Fruit fly (Drosophila melanogaster) whole organism, embryonic: ENCODE data around the gene Sirup.

ENCODE experiments used
- Bgb ChIP-seq: fragments of 200-800 bp; sonication (Bioruptor generic); IDR thresholded peaks from 2 replicates; pipeline ENCODE4 v1.3.6; 2022; ENCODE audit warnings: missing biosample characterization, missing genetic modification characterization; ENCODE audit not compliant: partially characterized antibody
- CG10979 ChIP-seq: fragments of 200-800 bp; sonication (Bioruptor generic); optimal IDR thresholded peaks from 2 replicates; lab custom pipeline; 2018; ENCODE audit warnings: missing biosample characterization, mild to moderate bottlenecking, missing genetic modification characterization, moderate library complexity
- CG13287 ChIP-seq: fragments of 200-800 bp; sonication (Bioruptor generic); IDR thresholded peaks from 2 replicates; pipeline ENCODE4 v1.3.6; 2022; ENCODE audit warnings: missing biosample characterization, missing genetic modification characterization; ENCODE audit not compliant: partially characterized antibody
- CG1602 ChIP-seq: fragments of 200-800 bp; sonication (Bioruptor generic); optimal IDR thresholded peaks from 3 replicates; lab custom pipeline; 2016; ENCODE audit warnings: missing biosample characterization, missing genetic modification characterization
- CG16815 ChIP-seq: fragments of 200-800 bp; sonication (Bioruptor generic); optimal IDR thresholded peaks from 3 replicates; lab custom pipeline; 2017; ENCODE audit warnings: missing biosample characterization, mild to moderate bottlenecking, missing genetic modification characterization
- CG17385 ChIP-seq: fragments of 200-800 bp; sonication (Bioruptor generic); optimal IDR thresholded peaks from 3 replicates; lab custom pipeline; 2018; ENCODE audit warnings: missing biosample characterization, mild to moderate bottlenecking, missing genetic modification characterization
- CG17612 ChIP-seq: fragments of 200-800 bp; sonication (Bioruptor generic); IDR thresholded peaks from 2 replicates; pipeline ENCODE4 v1.3.6; 2022; ENCODE audit warnings: missing biosample characterization, missing genetic modification characterization
- CG18599 ChIP-seq: fragments of 200-800 bp; sonication (Bioruptor generic); optimal IDR thresholded peaks from 3 replicates; lab custom pipeline; 2017; ENCODE audit warnings: missing biosample characterization, missing genetic modification characterization, mild to moderate bottlenecking, moderate library complexity, missing genetic modification reagents
- CG2889 ChIP-seq: fragments of 200-800 bp; sonication (Bioruptor generic); IDR thresholded peaks from 3 replicates; pipeline ENCODE4 v1.3.6; 2022; ENCODE audit warnings: missing biosample characterization, missing genetic modification characterization
- CG30403 ChIP-seq: fragments of 200-800 bp; sonication (Bioruptor generic); optimal IDR thresholded peaks from 3 replicates; lab custom pipeline; 2016; ENCODE audit warnings: missing biosample characterization, missing genetic modification characterization
- CG32772 ChIP-seq: fragments of 200-800 bp; sonication (Bioruptor generic); IDR thresholded peaks from 2 replicates; pipeline ENCODE4 v1.3.6; 2022; ENCODE audit warnings: missing biosample characterization, missing genetic modification characterization
- CG4360 ChIP-seq: fragments of 200-800 bp; sonication (Bioruptor generic); IDR thresholded peaks from 2 replicates; pipeline ENCODE4 v1.3.6; 2022; ENCODE audit warnings: missing biosample characterization, missing genetic modification characterization
- CG6272 ChIP-seq: fragments of 200-800 bp; sonication (Bioruptor generic); IDR thresholded peaks from 2 replicates; pipeline ENCODE4 v1.3.6; 2022; ENCODE audit warnings: missing biosample characterization, missing genetic modification characterization
- CG7271 ChIP-seq: fragments of 200-800 bp; sonication (Bioruptor generic); optimal IDR thresholded peaks from 2 replicates; lab custom pipeline; 2018; ENCODE audit warnings: missing biosample characterization, mild to moderate bottlenecking, missing genetic modification characterization, moderate library complexity
- CG7839 ChIP-seq: fragments of 200-800 bp; sonication (Bioruptor generic); optimal IDR thresholded peaks from 3 replicates; lab custom pipeline; 2018; ENCODE audit warnings: missing biosample characterization, mild to moderate bottlenecking, missing genetic modification characterization, moderate library complexity
- CG7963 ChIP-seq: fragments of 200-800 bp; sonication (Bioruptor generic); IDR thresholded peaks from 3 replicates; pipeline ENCODE4 v1.3.6; 2022; ENCODE audit warnings: missing biosample characterization, missing genetic modification characterization; ENCODE audit not compliant: partially characterized antibody
- CG9932 ChIP-seq: fragments of 200-800 bp; sonication (Bioruptor generic); IDR thresholded peaks from 2 replicates; pipeline ENCODE4 v1.3.6; 2022; ENCODE audit warnings: missing biosample characterization, missing genetic modification characterization
- Camta ChIP-seq: fragments of 200-800 bp; sonication (Bioruptor generic); optimal IDR thresholded peaks from 2 replicates; lab custom pipeline; 2016; ENCODE audit warnings: missing biosample characterization, missing genetic modification characterization
- D ChIP-seq, 2 experiments: fragments of 200-800 bp in 1 of 2; fragments of >200 bp in 1 of 2; sonication (Bioruptor generic) in 1 of 2; optimal IDR thresholded peaks; 2 replicates in 1 of 2; 3 replicates in 1 of 2; lab custom pipeline; 2017; ENCODE audit warnings: mild to moderate bottlenecking in 1 of 2, missing biosample characterization in 1 of 2, missing genetic modification characterization in 1 of 2, missing genetic modification reagents in 1 of 2
- Fer2 ChIP-seq: fragments of 200-800 bp; sonication (Bioruptor generic); optimal IDR thresholded peaks from 2 replicates; lab custom pipeline; 2018; ENCODE audit warnings: missing biosample characterization, mild to moderate bottlenecking, missing genetic modification characterization, moderate library complexity
- Hand ChIP-seq: fragments of 200-800 bp; sonication (Bioruptor generic); optimal IDR thresholded peaks from 2 replicates; lab custom pipeline; 2017; ENCODE audit warnings: mild to moderate bottlenecking, missing biosample characterization, missing genetic modification reagents, missing genetic modification characterization
- HmgZ ChIP-seq: fragments of 200-800 bp; sonication (Bioruptor generic); optimal IDR thresholded peaks from 2 replicates; lab custom pipeline; 2018; ENCODE audit warnings: missing biosample characterization, mild to moderate bottlenecking, missing genetic modification characterization
- Lim3 ChIP-seq: fragments of 200-800 bp; sonication (Bioruptor generic); IDR thresholded peaks from 2 replicates; pipeline ENCODE4 v1.3.6; 2022; ENCODE audit warnings: missing biosample characterization, missing genetic modification characterization
- Oli ChIP-seq: fragments of 200-800 bp; sonication (Bioruptor generic); optimal IDR thresholded peaks from 2 replicates; lab custom pipeline; 2018; ENCODE audit warnings: missing biosample characterization, mild to moderate bottlenecking, missing genetic modification characterization, moderate library complexity
- Poxn ChIP-seq: fragments of 200-800 bp; sonication (Bioruptor generic); IDR thresholded peaks from 2 replicates; pipeline ENCODE4 v1.3.6; 2022; ENCODE audit warnings: missing biosample characterization, missing genetic modification characterization
- Ssrp ChIP-seq: fragments of 200-800 bp; sonication (Bioruptor generic); optimal IDR thresholded peaks from 2 replicates; lab custom pipeline; 2018; ENCODE audit warnings: missing biosample characterization, mild to moderate bottlenecking, missing genetic modification characterization, moderate library complexity
- Taf1 ChIP-seq: fragments of 200-800 bp; sonication (Bioruptor generic); IDR thresholded peaks from 2 replicates; pipeline ENCODE4 v1.3.6; 2022; ENCODE audit warnings: missing biosample characterization, missing genetic modification characterization
- ase ChIP-seq: fragments of 200-800 bp; sonication (Bioruptor generic); IDR thresholded peaks from 3 replicates; pipeline ENCODE4 v1.3.6; 2022; ENCODE audit warnings: missing biosample characterization, missing genetic modification characterization
- ato ChIP-seq: fragments of 200-800 bp; sonication (Bioruptor generic); IDR thresholded peaks from 2 replicates; pipeline ENCODE4 v1.3.6; 2022; ENCODE audit warnings: missing biosample characterization, missing genetic modification characterization; ENCODE audit not compliant: partially characterized antibody
- bowl ChIP-seq: fragments of 200-800 bp; sonication (Bioruptor generic); IDR thresholded peaks from 2 replicates; pipeline ENCODE4 v1.3.6; 2022; ENCODE audit warnings: missing biosample characterization, missing genetic modification characterization
- btn ChIP-seq: fragments of 200-800 bp; sonication (Bioruptor generic); optimal IDR thresholded peaks from 2 replicates; lab custom pipeline; 2016; ENCODE audit warnings: missing biosample characterization, missing genetic modification characterization
- chif ChIP-seq, 2 experiments: fragments of 200-800 bp; sonication (Bioruptor generic); optimal IDR thresholded peaks; 3 replicates each; lab custom pipeline; 2016; ENCODE audit warnings: missing biosample characterization in 2 of 2, missing genetic modification characterization in 2 of 2
- chinmo ChIP-seq: fragments of 200-800 bp; sonication (Bioruptor generic); IDR thresholded peaks from 4 replicates; pipeline ENCODE4 v1.3.6; 2022; ENCODE audit warnings: missing biosample characterization, missing genetic modification characterization; ENCODE audit not compliant: partially characterized antibody
- chn ChIP-seq: fragments of 200-800 bp; sonication (Bioruptor generic); optimal IDR thresholded peaks from 2 replicates; lab custom pipeline; 2016; ENCODE audit warnings: missing biosample characterization, missing genetic modification characterization
- ci ChIP-seq: fragments of 200-800 bp; sonication (Bioruptor generic); IDR thresholded peaks from 3 replicates; pipeline ENCODE4 v1.3.6; 2022; ENCODE audit warnings: missing biosample characterization, missing genetic modification characterization
- corto ChIP-seq: fragments of 200-800 bp; sonication (Bioruptor generic); optimal IDR thresholded peaks from 2 replicates; lab custom pipeline; 2016; ENCODE audit warnings: missing biosample characterization, mild to moderate bottlenecking, missing genetic modification characterization, moderate library complexity
- exex ChIP-seq: fragments of 200-800 bp; sonication (Bioruptor generic); optimal IDR thresholded peaks from 4 replicates; lab custom pipeline; 2018; ENCODE audit warnings: missing biosample characterization, mild to moderate bottlenecking, missing genetic modification characterization, moderate library complexity
- knrl ChIP-seq: fragments of 200-800 bp; sonication (Bioruptor generic); IDR thresholded peaks from 3 replicates; pipeline ENCODE4 v1.3.6; 2022; ENCODE audit warnings: missing biosample characterization, missing genetic modification characterization; ENCODE audit not compliant: partially characterized antibody
- lbe ChIP-seq: fragments of 200-800 bp; sonication (Bioruptor generic); optimal IDR thresholded peaks from 2 replicates; lab custom pipeline; 2016; ENCODE audit warnings: missing biosample characterization, mild to moderate bottlenecking, missing genetic modification characterization
- lilli ChIP-seq: fragments of 200-800 bp; sonication (Bioruptor generic); optimal IDR thresholded peaks from 3 replicates; lab custom pipeline; 2016; ENCODE audit warnings: missing biosample characterization, missing genetic modification characterization
- mld ChIP-seq: fragments of 200-800 bp; sonication (Bioruptor generic); IDR thresholded peaks from 3 replicates; pipeline ENCODE4 v1.3.6; 2022; ENCODE audit warnings: missing biosample characterization, missing genetic modification characterization; ENCODE audit not compliant: partially characterized antibody
- onecut ChIP-seq: fragments of 200-800 bp; sonication (Bioruptor generic); IDR thresholded peaks from 2 replicates; pipeline ENCODE4 v1.3.6; 2022; ENCODE audit warnings: missing biosample characterization, missing genetic modification characterization
- otp ChIP-seq: fragments of 200-800 bp; sonication (Bioruptor generic); IDR thresholded peaks from 3 replicates; pipeline ENCODE4, ENCODE4 v1.3.6; 2022; ENCODE audit warnings: missing biosample characterization, missing genetic modification characterization
- phol ChIP-seq: fragments of 200-800 bp; sonication (Bioruptor generic); optimal IDR thresholded peaks from 3 replicates; lab custom pipeline; 2018; ENCODE audit warnings: missing biosample characterization, mild to moderate bottlenecking, missing genetic modification characterization, moderate library complexity
- pum ChIP-seq: fragments of 200-800 bp; sonication (Bioruptor generic); optimal IDR thresholded peaks from 2 replicates; lab custom pipeline; 2016; ENCODE audit warnings: missing biosample characterization, missing genetic modification characterization
- sisA ChIP-seq: fragments of 200-800 bp; sonication (Bioruptor generic); IDR thresholded peaks from 2 replicates; pipeline ENCODE4 v1.3.6; 2022; ENCODE audit warnings: missing biosample characterization, missing genetic modification characterization
- stwl ChIP-seq: fragments of 200-800 bp; sonication (Bioruptor generic); optimal IDR thresholded peaks from 3 replicates; lab custom pipeline; 2018; ENCODE audit warnings: missing biosample characterization, mild to moderate bottlenecking, missing genetic modification characterization, moderate library complexity
- tna ChIP-seq: fragments of 200-800 bp; sonication (Bioruptor generic); IDR thresholded peaks from 2 replicates; pipeline ENCODE4 v1.3.6; 2022; ENCODE audit warnings: missing biosample characterization, missing genetic modification characterization; ENCODE audit not compliant: partially characterized antibody
- toy ChIP-seq: fragments of 200-800 bp; sonication (Bioruptor generic); IDR thresholded peaks from 2 replicates; pipeline ENCODE4 v1.3.6; 2022; ENCODE audit warnings: missing biosample characterization, missing genetic modification characterization
- ttk ChIP-seq: fragments of 200-800 bp; sonication (Bioruptor generic); IDR thresholded peaks from 2 replicates; pipeline ENCODE4 v2.1.2; 2022; ENCODE audit warnings: missing biosample characterization, missing genetic modification characterization

Gene Sirup

dm6 chr2L:8042645-8043281 is 44.1 kb downstream of the Sirup start, which contains the start of gene RpL36A (continued):
- TF ChIP-seq CG18599 (GFP tag; lab: Kevin White, UChicago) (no peak), CG6272 (GFP tag; lab: Robert Waterston, UW) (peak; percentile 15; the same call in 1 of the 2 replicates), tna (GFP tag; lab: Robert Waterston, UW) (peak; percentile 76), CG7839 (tag; lab: Kevin White, UChicago) (no peak), CG17612 (GFP tag; lab: Robert Waterston, UW) (no peak), Fer2 (no peak), D (optimal IDR thresholded peaks at IDR 0.05; lab: Kevin White, UChicago) (peak; percentile 10), D (GFP tag; optimal IDR thresholded peaks at IDR 0.05; lab: Kevin White, UChicago) (no peak), CG32772 (GFP tag; lab: Robert Waterston, UW) (peak; percentile 33; the same call in 1 of the 2 replicates), CG1602 (peak; percentile 29), ttk (peak; percentile 18; the same call in 1 of the 2 replicates), mld (GFP tag; lab: Robert Waterston, UW) (peak; percentile 83; the same call in 2 of the 3 replicates), knrl (GFP tag; lab: Robert Waterston, UW) (peak; percentile 94), ci (GFP tag; lab: Robert Waterston, UW) (peak; percentile 84), Camta (GFP tag; lab: Kevin White, UChicago) (peak; percentile 43), ase (GFP tag; lab: Robert Waterston, UW) (0 out of 3 replicates have a peak, but pooled peaks have one; percentile 33), otp (GFP tag; lab: Robert Waterston, UW) (no peak), toy (GFP tag; lab: Robert Waterston, UW) (no peak), Taf1 (GFP tag; lab: Robert Waterston, UW) (no peak), CG10979 (tag; lab: Kevin White, UChicago) (no peak), exex (tag; lab: Kevin White, UChicago) (no peak), Ssrp (tag; lab: Kevin White, UChicago) (no peak), CG16815 (no peak), CG4360 (GFP tag; lab: Robert Waterston, UW) (no peak), Poxn (GFP tag; lab: Robert Waterston, UW) (no peak), pum (GFP tag; lab: Kevin White, UChicago) (no peak), CG7271 (tag; lab: Kevin White, UChicago) (no peak), onecut (GFP tag; lab: Robert Waterston, UW) (peak; percentile 69), CG9932 (peak; percentile 75), lbe (GFP tag; lab: Kevin White, UChicago) (no peak), phol (tag; lab: Kevin White, UChicago) (peak; percentile 41), Oli (tag; lab: Kevin White, UChicago) (no peak), CG2889 (GFP tag; lab: Robert Waterston, UW) (no peak), bowl (GFP tag; lab: Robert Waterston, UW) (0 out of 2 replicates have a peak, but pooled peaks have one; percentile 20), HmgZ (tag; lab: Kevin White, UChicago) (peak; percentile 70), CG7963 (peak; percentile 91)

dm6 chr2L:8043282-8043668 is 44.6 kb downstream of the Sirup start, which contains the start of gene Megf8:
TSS of gene Megf8 (plus strand) at chr2L:8043471.
- TF ChIP-seq sisA (GFP tag; lab: Robert Waterston, UW), result no peak
- TF ChIP-seq lilli, result no peak
- peak; percentile 77 for TF ChIP-seq ato (GFP tag; lab: Robert Waterston, UW)
- peak; percentile 77 for TF ChIP-seq Bgb
- TF ChIP-seq stwl (tag; lab: Kevin White, UChicago), result peak; percentile 51
- TF ChIP-seq chinmo, result peak; percentile 92
- no peak for TF ChIP-seq chn (GFP tag; lab: Kevin White, UChicago)
- no peak for TF ChIP-seq Lim3 (GFP tag; lab: Robert Waterston, UW)
- no peak for TF ChIP-seq btn (GFP tag; lab: Kevin White, UChicago)
- no peak for TF ChIP-seq chif (GFP tag; optimal IDR thresholded peaks at IDR 0.05; lab: Kevin White, UChicago)
- peak; percentile 60 for TF ChIP-seq CG13287
- TF ChIP-seq CG30403 (GFP tag; lab: Kevin White, UChicago), result no peak
- no peak for TF ChIP-seq CG17385 (GFP tag; lab: Kevin White, UChicago)
- TF ChIP-seq Hand (GFP tag; lab: Kevin White, UChicago), result no peak
- no peak for TF ChIP-seq corto
